Worm (Caenorhabditis elegans) whole organism, L4 larva: Measurements from ENCODE around the gene scl-10.
A peak's percentile ranks its signal among the peaks of the same experiment; 100 is the strongest.

Experiments
- cey-2 ChIP-seq: sonication (generic microtip); optimal IDR thresholded peaks from 3 replicates; lab custom pipeline; 2017; ENCODE audit warnings: missing genetic modification characterization, mild to moderate bottlenecking, missing compliant biosample characterization, antibody characterized with exemption, borderline replicate concordance; ENCODE audit not compliant: insufficient read depth
- daf-12 ChIP-seq: fragments of 150-350 bp; optimal IDR thresholded peaks from 2 replicates; lab custom pipeline; 2014; ENCODE audit warnings: missing biosample characterization, missing genetic modification reagents, missing genetic modification characterization
- dmd-9 ChIP-seq: fragments of 200-800 bp; sonication (Bioruptor generic); IDR thresholded peaks from 2 replicates; pipeline ENCODE4 v1.3.6; 2022; ENCODE audit warnings: missing genetic modification reagents, missing genetic modification characterization, missing compliant biosample characterization
- hlh-30 ChIP-seq: sonication (generic microtip); optimal IDR thresholded peaks from 2 replicates; lab custom pipeline; 2017; ENCODE audit warnings: antibody characterized with exemption, mild to moderate bottlenecking, missing genetic modification characterization, missing compliant biosample characterization; ENCODE audit not compliant: insufficient read depth
- lsy-2 ChIP-seq, 2 experiments: fragments of 150-350 bp in 1 of 2; sonication (generic microtip) in 1 of 2; optimal IDR thresholded peaks; 2 replicates each; lab custom pipeline; 2014 to 2017; ENCODE audit warnings: missing biosample characterization in 2 of 2, missing genetic modification characterization in 2 of 2
- nhr-11 ChIP-seq: fragments of 150-350 bp; optimal IDR thresholded peaks from 2 replicates; lab custom pipeline; 2014; ENCODE audit warnings: missing biosample characterization, missing genetic modification characterization
- nhr-237 ChIP-seq: sonication (generic microtip); optimal IDR thresholded peaks from 2 replicates; lab custom pipeline; 2017; ENCODE audit warnings: missing biosample characterization, missing genetic modification characterization
- nhr-28 ChIP-seq: fragments of 150-350 bp; optimal IDR thresholded peaks from 2 replicates; lab custom pipeline; 2014; ENCODE audit warnings: missing biosample characterization, missing genetic modification characterization
- pha-4 ChIP-seq, 2 experiments: fragments of 150-350 bp in 1 of 2; fragments of 200-800 bp in 1 of 2; sonication (Bioruptor generic) in 1 of 2; IDR thresholded peaks in 1 of 2; optimal IDR thresholded peaks in 1 of 2; 2 replicates each; pipeline versions ENCODE4 v1.3.6 to Lab custom; 2014 to 2022; ENCODE audit warnings: missing genetic modification characterization in 2 of 2, missing genetic modification reagents in 2 of 2, missing biosample characterization in 1 of 2, missing compliant biosample characterization in 1 of 2
- php-3 ChIP-seq: fragments of 200-800 bp; sonication (Bioruptor generic); IDR thresholded peaks from 2 replicates; pipeline ENCODE4 v1.3.6; 2022; ENCODE audit warnings: missing genetic modification reagents, missing genetic modification characterization, missing compliant biosample characterization
- skn-1 ChIP-seq: fragments of 150-350 bp; optimal IDR thresholded peaks from 2 replicates; lab custom pipeline; 2014; ENCODE audit warnings: missing biosample characterization, missing genetic modification characterization
- spr-1 ChIP-seq: sonication (generic microtip); optimal IDR thresholded peaks from 2 replicates; lab custom pipeline; 2016; ENCODE audit warnings: mild to moderate bottlenecking, missing genetic modification characterization, missing compliant biosample characterization
- unc-39 ChIP-seq: sonication (generic microtip); optimal IDR thresholded peaks from 2 replicates; lab custom pipeline; 2017; ENCODE audit warnings: missing biosample characterization, missing genetic modification characterization
- unc-62 ChIP-seq, 3 experiments: fragments of 150-350 bp in 1 of 3; sonication (generic microtip); optimal IDR thresholded peaks in 2 of 3; peaks in 1 of 3; 1 replicate in 1 of 3; 2 replicates in 2 of 3; lab custom pipeline; 2014 to 2017; ENCODE audit warnings: missing biosample characterization in 3 of 3, missing genetic modification characterization in 3 of 3, missing genetic modification reagents in 3 of 3, missing genotype in 1 of 3

DNA sequence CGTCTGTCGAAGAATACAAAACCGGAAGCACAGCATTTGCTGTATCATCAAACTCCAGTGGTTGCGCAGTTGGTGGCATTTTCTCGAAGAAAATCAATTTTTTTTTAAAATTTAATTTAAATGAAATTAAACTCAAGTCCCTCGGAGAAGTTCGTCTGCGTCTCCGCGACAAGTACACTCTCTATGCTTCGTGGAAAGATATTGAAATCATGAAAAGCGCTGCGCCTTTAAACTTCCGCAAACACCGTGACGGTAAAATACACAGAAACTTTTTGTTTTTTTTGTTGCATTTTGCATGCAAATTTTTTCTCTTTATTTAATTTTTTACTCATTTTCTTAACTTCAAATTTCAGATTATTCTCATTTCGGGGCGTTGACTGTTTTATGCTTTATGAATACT is 50.4 kb downstream of the scl-10 start, which contains the start of the genes dli-1, tin-9.2 and exos-4.1:
- no peak for TF ChIP-seq skn-1 (tag; lab: Kevin White, UChicago)
- no peak for TF ChIP-seq spr-1 (tag; lab: Kevin White, UChicago)
- TF ChIP-seq dmd-9 (GFP tag; lab: Robert Waterston, UW): no peak
- TF ChIP-seq cey-2 (tag; lab: Kevin White, UChicago): no peak
- TF ChIP-seq nhr-237 (tag; lab: Kevin White, UChicago): no peak
- no peak for TF ChIP-seq nhr-28
- TF ChIP-seq php-3 (GFP tag; lab: Robert Waterston, UW): no peak
- 0 out of 2 replicates have a peak, but pooled peaks have one; percentile 33 for TF ChIP-seq pha-4 (GFP tag; IDR thresholded peaks at IDR 0.05; lab: Robert Waterston, UW)
- TF ChIP-seq pha-4 (tag; optimal IDR thresholded peaks at IDR 0.05; lab: Kevin White, UChicago): no peak
- TF ChIP-seq hlh-30: peak; percentile 46
- TF ChIP-seq lsy-2 (tag; optimal IDR thresholded peaks at IDR 0.05; lab: Kevin White, UChicago): peak in 1 of 2 experiments; percentile 89
- TF ChIP-seq nhr-11 (tag; lab: Kevin White, UChicago): peak; percentile 7
- no peak for TF ChIP-seq unc-62 (GFP tag; optimal IDR thresholded peaks at IDR 0.05 in 1 of 2; lab: Kevin White, UChicago)
- no peak for TF ChIP-seq unc-62 (tag; optimal IDR thresholded peaks at IDR 0.05; lab: Kevin White, UChicago)
- no peak for TF ChIP-seq daf-12
- no peak for TF ChIP-seq unc-39 (tag; lab: Kevin White, UChicago)
